Worm (Caenorhabditis elegans) whole organism, dauer: ENCODE data around the gene clx-1.

Source experiments
- unc-62 ChIP-seq: sonication (generic microtip); optimal IDR thresholded peaks from 2 replicates; lab custom pipeline; 2017; ENCODE audit warnings: missing biosample characterization, missing genetic modification reagents, missing genetic modification characterization

clx-1 gene

ce11 chrIV:7734619-7735018 is at the start of gene clx-1:
clx-1 (plus strand) TSS chrIV:7734648.
- TF ChIP-seq unc-62 (GFP tag; lab: Kevin White, UChicago) = no peak

- TF ChIP-seq unc-62 (GFP tag; lab: Kevin White, UChicago) = no peak
These were observed 45.1 kb upstream of the clx-1 start for ce11 chrIV:7689326-7689725.

ce11 chrIV:7692451-7692850 is 42.0 kb upstream of the clx-1 start:
- TF ChIP-seq unc-62 (GFP tag; lab: Kevin White, UChicago) = no peak

ce11 chrIV:7698320-7698719 is 36.1 kb upstream of the clx-1 start, which contains the start of gene flp-13:
flp-13 (minus strand) TSS chrIV:7698420.
- no peak for TF ChIP-seq unc-62 (GFP tag; lab: Kevin White, UChicago)

ce11 chrIV:7706805-7707204 is 27.6 kb upstream of the clx-1 start, which contains the start of gene F33D4.4:
F33D4.4 (minus strand) TSS chrIV:7706905.
- TF ChIP-seq unc-62 (GFP tag; lab: Kevin White, UChicago) = no peak

ce11 chrIV:7709701-7710100 is 24.7 kb upstream of the clx-1 start, which contains the start of the genes mrpl-1, emc-6 and mrps-24:
mrpl-1 (minus strand) TSS chrIV:7709701.
emc-6 (minus strand) TSS chrIV:7709736.
mrps-24 (plus strand) TSS chrIV:7710045.
- TF ChIP-seq unc-62 (GFP tag; lab: Kevin White, UChicago) = no peak

ce11 chrIV:7710824-7711223 is 23.6 kb upstream of the clx-1 start, which contains the start of gene nhr-8:
nhr-8 (plus strand) TSS chrIV:7710983.
- no peak for TF ChIP-seq unc-62 (GFP tag; lab: Kevin White, UChicago)

- no peak for TF ChIP-seq unc-62 (GFP tag; lab: Kevin White, UChicago)
These were observed 22.2 kb upstream of the clx-1 start for ce11 chrIV:7712252-7712651.

ce11 chrIV:7717916-7718315 is 16.5 kb upstream of the clx-1 start, which contains the start of gene F33D4.6:
F33D4.6 (minus strand) TSS chrIV:7718016.
- TF ChIP-seq unc-62 (GFP tag; lab: Kevin White, UChicago) = no peak

ce11 chrIV:7722806-7723205 is 11.6 kb upstream of the clx-1 start, which contains the start of gene C50F7.6:
C50F7.6 (minus strand) TSS chrIV:7723199.
- no peak for TF ChIP-seq unc-62 (GFP tag; lab: Kevin White, UChicago)

- no peak for TF ChIP-seq unc-62 (GFP tag; lab: Kevin White, UChicago)
These were observed 10.9 kb upstream of the clx-1 start for ce11 chrIV:7723555-7723954.

ce11 chrIV:7724912-7725311 is 9.5 kb upstream of the clx-1 start:
- TF ChIP-seq unc-62 (GFP tag; lab: Kevin White, UChicago) = no peak

- TF ChIP-seq unc-62 (GFP tag; lab: Kevin White, UChicago) = no peak
These were observed 8.1 kb upstream of the clx-1 start, which contains the start of gene C50F7.5 for ce11 chrIV:7726325-7726724. C50F7.5 (plus strand) TSS chrIV:7726719.

- no peak for TF ChIP-seq unc-62 (GFP tag; lab: Kevin White, UChicago)
These were observed 7.2 kb upstream of the clx-1 start for ce11 chrIV:7727258-7727657.

- no peak for TF ChIP-seq unc-62 (GFP tag; lab: Kevin White, UChicago)
These were observed 6.0 kb upstream of the clx-1 start, which contains the start of gene sucg-1 for ce11 chrIV:7728402-7728963. sucg-1 (plus strand) TSS chrIV:7728913.

ce11 chrIV:7731960-7732359 is 2.5 kb upstream of the clx-1 start, which contains the start of the genes C50F7.9 and C50F7.3:
C50F7.9 (minus strand) TSS chrIV:7732060.
C50F7.3 (plus strand) TSS chrIV:7732329.
- no peak for TF ChIP-seq unc-62 (GFP tag; lab: Kevin White, UChicago)

- no peak for TF ChIP-seq unc-62 (GFP tag; lab: Kevin White, UChicago)
These were observed 275 bp upstream of the clx-1 start for ce11 chrIV:7734173-7734572.
